Worm (Caenorhabditis elegans): ENCODE data around the gene F13H6.5.

- no peak for TF ChIP-seq ref-1 (GFP tag; conservative IDR thresholded peaks at IDR 0.05)
- no peak for TF ChIP-seq T22C8.4 (GFP tag; IDR thresholded peaks at IDR 0.05)
- no peak for TF ChIP-seq flt-1 (GFP tag; IDR thresholded peaks at IDR 0.05)
- TF ChIP-seq med-1 (GFP tag; optimal IDR thresholded peaks at IDR 0.05; ENCODE audit: insufficient read depth), result no peak
- TF ChIP-seq klf-2 (GFP tag; conservative IDR thresholded peaks at IDR 0.05), result no peak
- no peak for TF ChIP-seq ztf-23 (GFP tag; IDR thresholded peaks at IDR 0.05)
- no peak for TF ChIP-seq ztf-29 (GFP tag; IDR thresholded peaks at IDR 0.05)
Measured at ce11 chrV:6346043-6346618, 28.6 kb downstream of the F13H6.5 start.
